Fruit fly (Drosophila melanogaster): ENCODE data around the gene subdued.

The subdued gene

dm6 chr3R:19644094-19644900 lies 1.8 kb upstream of the subdued start, which contains the start of gene Vha13 (continued):
- TF ChIP-seq sug (tag; optimal IDR thresholded peaks at IDR 0.05) (peak; percentile 28), Ets97D (GFP tag; optimal IDR thresholded peaks at IDR 0.05) (peak; percentile 22), CG9215 (GFP tag; IDR thresholded peaks at IDR 0.05) (peak; percentile 59), CG31441 (GFP tag; IDR thresholded peaks at IDR 0.05) (peak; percentile 31), Kr (GFP tag; optimal IDR thresholded peaks at IDR 0.05) (no peak), emc (GFP tag; optimal IDR thresholded peaks at IDR 0.05) (no peak), E2f2 (GFP tag; IDR thresholded peaks at IDR 0.05) (no peak; the same call in 1 of the 2 replicates), org-1 (GFP tag; optimal IDR thresholded peaks at IDR 0.05) (no peak), nom (GFP tag; optimal IDR thresholded peaks at IDR 0.05) (peak; percentile 80), CG11696 (GFP tag; IDR thresholded peaks at IDR 0.05) (no peak), grn (GFP tag; optimal IDR thresholded peaks at IDR 0.05) (no peak), CG1832 (GFP tag; optimal IDR thresholded peaks at IDR 0.05) (no peak), insv (GFP tag; optimal IDR thresholded peaks at IDR 0.05) (peak; percentile 67 to 93), CG14050 (GFP tag; IDR thresholded peaks at IDR 0.05) (no peak), CG2875 (GFP tag; optimal IDR thresholded peaks at IDR 0.05) (no peak), CG10959 (GFP tag; IDR thresholded peaks at IDR 0.05) (no peak), onecut (GFP tag; IDR thresholded peaks at IDR 0.05) (peak; percentile 61), CG43689 (GFP tag; IDR thresholded peaks at IDR 0.05) (no peak), bab2 (GFP tag; optimal IDR thresholded peaks at IDR 0.05) (peak; percentile 16), cato (GFP tag; optimal IDR thresholded peaks at IDR 0.05; ENCODE audit: borderline replicate concordance) (no peak), Dp (GFP tag; optimal IDR thresholded peaks at IDR 0.05) (peak; percentile 9), salm (tag; optimal IDR thresholded peaks at IDR 0.05) (no peak), Poxn (GFP tag; IDR thresholded peaks at IDR 0.05) (no peak), crp (GFP tag; optimal IDR thresholded peaks at IDR 0.05) (peak in 1 of 2 experiments; percentile 56), CG1233 (GFP tag; optimal IDR thresholded peaks at IDR 0.05) (no peak), Atf-2 (GFP tag; optimal IDR thresholded peaks at IDR 0.05) (no peak), CG4328 (GFP tag; optimal IDR thresholded peaks at IDR 0.05) (no peak), gsb-n (tag; optimal IDR thresholded peaks at IDR 0.05) (no peak), CG4424 (GFP tag; optimal IDR thresholded peaks at IDR 0.05) (peak; percentile 58), zen2 (GFP tag; IDR thresholded peaks at IDR 0.05; ENCODE audit: partially characterized antibody) (0 out of 3 replicates have a peak, but pooled peaks have one; percentile 3), CG12155 (GFP tag; optimal IDR thresholded peaks at IDR 0.05) (peak; percentile 8), Atf6 (GFP tag; IDR thresholded peaks at IDR 0.05) (no peak; the same call in 1 of the 2 replicates), C15 (GFP tag; IDR thresholded peaks at IDR 0.05) (no peak), jumu (GFP tag; optimal IDR thresholded peaks at IDR 0.05) (no peak), HmgD (GFP tag; optimal IDR thresholded peaks at IDR 0.05) (peak; percentile 79), Dbx (GFP tag; IDR thresholded peaks at IDR 0.05) (peak; percentile 75), schlank (tag; optimal IDR thresholded peaks at IDR 0.05) (peak; percentile 12), p53 (GFP tag; optimal IDR thresholded peaks at IDR 0.05) (no peak), pfk (GFP tag; optimal IDR thresholded peaks at IDR 0.05) (peak; percentile 43), CG12236 (GFP tag; optimal IDR thresholded peaks at IDR 0.05) (no peak), dmrt11E (tag; optimal IDR thresholded peaks at IDR 0.05) (peak; percentile 9), Adf1 (GFP tag; IDR thresholded peaks at IDR 0.05) (no peak; the same call in 1 of the 2 replicates), grau (tag; optimal IDR thresholded peaks at IDR 0.05) (no peak), hb (GFP tag; IDR thresholded peaks at IDR 0.05; ENCODE audit: partially characterized antibody) (peak; percentile 52), Rx (GFP tag; IDR thresholded peaks at IDR 0.05) (no peak), CG10462 (GFP tag; optimal IDR thresholded peaks at IDR 0.05) (no peak), Jarid2 (GFP tag; optimal IDR thresholded peaks at IDR 0.05) (peak; percentile 50), HLHmδ (GFP tag; optimal IDR thresholded peaks at IDR 0.05) (peak; percentile 83), NC2α (GFP tag; optimal IDR thresholded peaks at IDR 0.05) (no peak), CG17385 (GFP tag; optimal IDR thresholded peaks at IDR 0.05) (peak; percentile 37)

All from whole organism, embryonic.